Worm (Caenorhabditis elegans): ENCODE measurements around the gene C35D10.7.

Gene C35D10.7

ce11 chrIII:4856109-4856508 is at the start of gene C35D10.7:
Gene C35D10.7, plus strand, starts transcription at chrIII:4856193.
- TF ChIP-seq unc-62 (GFP tag; optimal IDR thresholded peaks at IDR 0.05): no peak

- no peak for TF ChIP-seq unc-62 (GFP tag; optimal IDR thresholded peaks at IDR 0.05)
Observed at ce11 chrIII:4806345-4806744, 49.6 kb upstream of the C35D10.7 start.

- no peak for TF ChIP-seq unc-62 (GFP tag; optimal IDR thresholded peaks at IDR 0.05)
Observed at ce11 chrIII:4808089-4808488, 47.9 kb upstream of the C35D10.7 start.

- no peak for TF ChIP-seq unc-62 (GFP tag; optimal IDR thresholded peaks at IDR 0.05)
Observed at ce11 chrIII:4809526-4810153, 46.4 kb upstream of the C35D10.7 start, which contains the start of gene pal-1. Gene pal-1, minus strand, starts transcription at chrIII:4809576.

ce11 chrIII:4811195-4811594 is 44.8 kb upstream of the C35D10.7 start, which contains the start of gene C38D4.7:
Gene C38D4.7, minus strand, starts transcription at chrIII:4811295.
- no peak for TF ChIP-seq unc-62 (GFP tag; optimal IDR thresholded peaks at IDR 0.05)

- TF ChIP-seq unc-62 (GFP tag; optimal IDR thresholded peaks at IDR 0.05): no peak
Observed at ce11 chrIII:4814730-4815129, 41.3 kb upstream of the C35D10.7 start, which contains the start of gene arl-6. Gene arl-6, minus strand, starts transcription at chrIII:4814830.

ce11 chrIII:4817240-4817639 is 38.8 kb upstream of the C35D10.7 start, which contains the start of gene F26A1.4:
Gene F26A1.4, plus strand, starts transcription at chrIII:4817540.
- no peak for TF ChIP-seq unc-62 (GFP tag; optimal IDR thresholded peaks at IDR 0.05)

- no peak for TF ChIP-seq unc-62 (GFP tag; optimal IDR thresholded peaks at IDR 0.05)
Observed at ce11 chrIII:4819843-4820242, 36.1 kb upstream of the C35D10.7 start, which contains the start of gene F26A1.7. Gene F26A1.7, minus strand, starts transcription at chrIII:4819943.

- no peak for TF ChIP-seq unc-62 (GFP tag; optimal IDR thresholded peaks at IDR 0.05)
Observed at ce11 chrIII:4822140-4822539, 33.9 kb upstream of the C35D10.7 start, which contains the start of gene F26A1.8. Gene F26A1.8, minus strand, starts transcription at chrIII:4822240.

- TF ChIP-seq unc-62 (GFP tag; optimal IDR thresholded peaks at IDR 0.05): no peak
Observed at ce11 chrIII:4826606-4827005, 29.4 kb upstream of the C35D10.7 start, which contains the start of gene F26A1.3. Gene F26A1.3, plus strand, starts transcription at chrIII:4826906.

ce11 chrIII:4829440-4829839 is 26.6 kb upstream of the C35D10.7 start, which contains the start of gene F26A1.9:
Gene F26A1.9, minus strand, starts transcription at chrIII:4829540.
- TF ChIP-seq unc-62 (GFP tag; optimal IDR thresholded peaks at IDR 0.05): no peak

ce11 chrIII:4830207-4830606 is 25.8 kb upstream of the C35D10.7 start, which contains the start of gene nspd-9:
Gene nspd-9, minus strand, starts transcription at chrIII:4830307.
- TF ChIP-seq unc-62 (GFP tag; optimal IDR thresholded peaks at IDR 0.05): no peak

ce11 chrIII:4837429-4837828 is 18.6 kb upstream of the C35D10.7 start, which contains the start of the genes acbp-7 and F26A1.19:
Gene acbp-7, plus strand, starts transcription at chrIII:4837729.
Gene F26A1.19, plus strand, starts transcription at chrIII:4837731.
- TF ChIP-seq unc-62 (GFP tag; optimal IDR thresholded peaks at IDR 0.05): no peak

ce11 chrIII:4842173-4842572 is 13.8 kb upstream of the C35D10.7 start, which contains the start of gene clec-156:
Gene clec-156, minus strand, starts transcription at chrIII:4842273.
- no peak for TF ChIP-seq unc-62 (GFP tag; optimal IDR thresholded peaks at IDR 0.05)

ce11 chrIII:4844327-4844726 is 11.7 kb upstream of the C35D10.7 start, which contains the start of the genes clec-157 and fkh-5:
Gene clec-157, minus strand, starts transcription at chrIII:4844427.
Gene fkh-5, plus strand, starts transcription at chrIII:4844662.
- no peak for TF ChIP-seq unc-62 (GFP tag; optimal IDR thresholded peaks at IDR 0.05)

ce11 chrIII:4849739-4850138 is 6.3 kb upstream of the C35D10.7 start, which contains the start of gene nonu-1:
Gene nonu-1, minus strand, starts transcription at chrIII:4849907.
- no peak for TF ChIP-seq unc-62 (GFP tag; optimal IDR thresholded peaks at IDR 0.05)

- no peak for TF ChIP-seq unc-62 (GFP tag; optimal IDR thresholded peaks at IDR 0.05)
Observed at ce11 chrIII:4850139-4850538, 5.9 kb upstream of the C35D10.7 start, which contains the start of gene F26A1.1. Gene F26A1.1, plus strand, starts transcription at chrIII:4850507.
